Worm (Caenorhabditis elegans) whole organism, L1 larva: ENCODE results near the gene hot-4.

Experiments
- C34B4.2 ChIP-seq: sonication (generic microtip); optimal IDR thresholded peaks from 2 replicates; lab custom pipeline; 2017; ENCODE audit warnings: mild to moderate bottlenecking, missing genetic modification characterization, missing compliant biosample characterization
- ceh-82 ChIP-seq, 3 experiments: fragments of 150-350 bp in 1 of 3; sonication (generic microtip) in 2 of 3; optimal IDR thresholded peaks; 2 replicates each; lab custom pipeline; 2014 to 2017; ENCODE audit warnings: missing biosample characterization in 3 of 3, missing genetic modification characterization in 3 of 3
- fkh-10 ChIP-seq: sonication (generic microtip); optimal IDR thresholded peaks from 2 replicates; lab custom pipeline; 2017; ENCODE audit warnings: missing biosample characterization, missing genetic modification reagents, missing genetic modification characterization
- fos-1 ChIP-seq: fragments of 150-350 bp; optimal IDR thresholded peaks from 2 replicates; lab custom pipeline; 2014; ENCODE audit warnings: missing biosample characterization, missing genetic modification characterization
- jun-1 ChIP-seq: fragments of 150-350 bp; optimal IDR thresholded peaks from 2 replicates; lab custom pipeline; 2014; ENCODE audit warnings: missing biosample characterization, missing genetic modification reagents, missing genetic modification characterization
- lsy-2 ChIP-seq, 2 experiments: fragments of 150-350 bp; optimal IDR thresholded peaks; 2 replicates each; lab custom pipeline; 2014; ENCODE audit warnings: missing biosample characterization in 2 of 2, missing genetic modification characterization in 2 of 2
- nhr-11 ChIP-seq: fragments of 150-350 bp; optimal IDR thresholded peaks from 2 replicates; lab custom pipeline; 2014; ENCODE audit warnings: missing biosample characterization, missing genetic modification characterization
- snpc-4 ChIP-seq: fragments of 150-350 bp; optimal IDR thresholded peaks from 2 replicates; lab custom pipeline; 2014; ENCODE audit warnings: missing biosample characterization, missing genetic modification characterization
- tbx-2 ChIP-seq: sonication (generic microtip); optimal IDR thresholded peaks from 2 replicates; lab custom pipeline; 2016; ENCODE audit warnings: missing genetic modification characterization, missing compliant biosample characterization
- unc-86 ChIP-seq: sonication (generic microtip); optimal IDR thresholded peaks from 2 replicates; lab custom pipeline; 2016; ENCODE audit warnings: missing genetic modification characterization, missing compliant biosample characterization

DNA sequence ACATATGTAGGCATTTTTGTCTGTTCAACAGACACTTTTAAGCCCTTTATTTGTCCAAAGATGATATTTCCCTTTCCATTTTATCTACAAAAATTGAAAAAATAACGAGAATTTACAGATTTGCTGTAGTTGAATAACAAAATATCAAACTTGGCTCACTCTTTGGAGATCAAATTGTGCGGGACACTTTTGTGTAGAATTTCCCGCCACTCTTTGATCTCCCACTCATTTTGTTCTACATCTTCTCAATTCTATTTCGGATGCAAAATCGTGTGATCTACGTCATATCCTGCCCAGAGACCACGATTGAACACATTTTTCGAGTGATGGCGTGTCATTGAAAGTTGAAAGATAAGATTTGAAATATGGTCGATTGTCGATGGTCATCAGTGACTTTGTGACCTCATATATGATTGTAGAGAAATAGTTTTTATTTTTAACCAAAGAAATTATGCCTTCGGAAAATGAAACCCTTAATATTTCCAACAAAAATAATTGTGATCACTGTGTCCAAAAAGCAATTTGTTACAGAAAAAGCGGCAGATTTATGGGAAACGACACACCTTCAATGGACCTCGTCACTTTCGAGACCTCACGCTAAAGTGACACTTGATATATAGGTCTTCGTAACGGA, at the start of gene hot-4:
- TF ChIP-seq unc-86 (tag; lab: Kevin White, UChicago) (no peak), nhr-11 (no peak), tbx-2 (tag; lab: Kevin White, UChicago) (no peak), C34B4.2 (tag; lab: Kevin White, UChicago) (no peak), fkh-10 (GFP tag; lab: Kevin White, UChicago) (no peak), snpc-4 (tag; lab: Kevin White, UChicago) (no peak), fos-1 (tag; lab: Kevin White, UChicago) (no peak), lsy-2 (tag; optimal IDR thresholded peaks at IDR 0.05; lab: Kevin White, UChicago) (no peak), jun-1 (tag; lab: Kevin White, UChicago) (no peak), ceh-82 (tag; optimal IDR thresholded peaks at IDR 0.05; lab: Kevin White, UChicago) (no peak)
